Worm (Caenorhabditis elegans): ENCODE data around the gene aman-2.

aman-2 gene

ce11 chrV:11940329-11940728 is 7.3 kb upstream of the aman-2 start:
- TF ChIP-seq efl-1 (optimal IDR thresholded peaks at IDR 0.05) (no peak), efl-1 (GFP tag; optimal IDR thresholded peaks at IDR 0.05 in 1 of 2) (peak in 1 of 2 experiments; percentile 85), swsn-7 (tag; optimal IDR thresholded peaks at IDR 0.05) (no peak)

ce11 chrV:11937710-11938109 is 4.7 kb upstream of the aman-2 start, which contains the start of gene gpla-1:
TSS of gene gpla-1 (minus strand) at chrV:11937810.
- TF ChIP-seq lin-15B (tag; optimal IDR thresholded peaks at IDR 0.05) (no peak), lin-14 (GFP tag; optimal IDR thresholded peaks at IDR 0.05) (no peak), ztf-4 (tag; optimal IDR thresholded peaks at IDR 0.05) (no peak), mef-2 (tag; optimal IDR thresholded peaks at IDR 0.05) (no peak), nhr-84 (tag; optimal IDR thresholded peaks at IDR 0.05) (no peak), nhr-76 (tag; optimal IDR thresholded peaks at IDR 0.05) (no peak), nhr-90 (tag; optimal IDR thresholded peaks at IDR 0.05; ENCODE audit: poor library complexity) (no peak), mdl-1 (tag; optimal IDR thresholded peaks at IDR 0.05) (no peak), ceh-63 (GFP tag; optimal IDR thresholded peaks at IDR 0.05) (no peak)

ce11 chrV:11934848-11935247 is 1.8 kb upstream of the aman-2 start, which contains the start of gene F58H1.8:
TSS of gene F58H1.8 (plus strand) at chrV:11935148.
- TF ChIP-seq aly-2 (tag; optimal IDR thresholded peaks at IDR 0.05) (no peak), efl-1 (optimal IDR thresholded peaks at IDR 0.05) (no peak), efl-1 (GFP tag; optimal IDR thresholded peaks at IDR 0.05 in 1 of 2) (peak in 1 of 2 experiments; percentile 20)

- TF ChIP-seq nhr-47 (tag; optimal IDR thresholded peaks at IDR 0.05) = no peak
- TF ChIP-seq zip-4 (GFP tag; optimal IDR thresholded peaks at IDR 0.05) = no peak
Measured at ce11 chrV:11929046-11929590, 3.9 kb downstream of the aman-2 start, which contains the start of gene F58H1.2. TSS of gene F58H1.2 (plus strand) at chrV:11929096.

- no peak for TF ChIP-seq hpl-2 (GFP tag; optimal IDR thresholded peaks at IDR 0.05)
- peak; percentile 46 for TF ChIP-seq fkh-8 (tag; optimal IDR thresholded peaks at IDR 0.05)
- no peak for TF ChIP-seq sox-4 (tag; optimal IDR thresholded peaks at IDR 0.05)
- no peak for TF ChIP-seq mep-1 (tag; optimal IDR thresholded peaks at IDR 0.05)
- no peak for TF ChIP-seq alr-1 (tag; optimal IDR thresholded peaks at IDR 0.05; ENCODE audit: borderline replicate concordance)
- no peak for TF ChIP-seq lin-39 (tag; optimal IDR thresholded peaks at IDR 0.05)
- no peak for TF ChIP-seq lin-13 (GFP tag; optimal IDR thresholded peaks at IDR 0.05)
- no peak for TF ChIP-seq efl-1 (optimal IDR thresholded peaks at IDR 0.05)
- no peak for TF ChIP-seq efl-1 (GFP tag; optimal IDR thresholded peaks at IDR 0.05 in 1 of 2)
- peak; percentile 2 for TF ChIP-seq nhr-71 (tag; optimal IDR thresholded peaks at IDR 0.05)
- TF ChIP-seq nhr-85 (tag) = no peak
- no peak for TF ChIP-seq nhr-28 (tag; optimal IDR thresholded peaks at IDR 0.05)
- no peak for TF ChIP-seq ztf-4 (tag; optimal IDR thresholded peaks at IDR 0.05)
Measured at ce11 chrV:11927346-11927745, 5.7 kb downstream of the aman-2 start, which contains the start of gene osm-6. TSS of gene osm-6 (minus strand) at chrV:11927446.

- TF ChIP-seq efl-3 (GFP tag; optimal IDR thresholded peaks at IDR 0.05) (no peak), nhr-71 (tag; optimal IDR thresholded peaks at IDR 0.05) (peak; percentile 43), mep-1 (tag; optimal IDR thresholded peaks at IDR 0.05) (peak; percentile 51), elt-3 (tag; optimal IDR thresholded peaks at IDR 0.05) (peak in 1 of 6 experiments; percentile 71), nhr-19 (GFP tag; conservative IDR thresholded peaks at IDR 0.05) (no peak), lin-35 (GFP tag; optimal IDR thresholded peaks at IDR 0.05) (peak in 1 of 2 experiments; percentile 40), nhr-85 (tag) (peak; percentile 34), aly-2 (tag; optimal IDR thresholded peaks at IDR 0.05) (no peak), rnt-1 (tag; optimal IDR thresholded peaks at IDR 0.05) (peak; percentile 31), ztf-11 (tag; optimal IDR thresholded peaks at IDR 0.05) (no peak), mdl-1 (tag; optimal IDR thresholded peaks at IDR 0.05) (no peak), lsy-2 (tag; optimal IDR thresholded peaks at IDR 0.05) (peak; percentile 8 to 60), efl-1 (optimal IDR thresholded peaks at IDR 0.05) (no peak), efl-1 (GFP tag; optimal IDR thresholded peaks at IDR 0.05 in 1 of 2) (peak; percentile 10 to 20), isw-1 (GFP tag; IDR thresholded peaks at IDR 0.05) (no peak), unc-130 (tag; optimal IDR thresholded peaks at IDR 0.05) (no peak), blmp-1 (tag; optimal IDR thresholded peaks at IDR 0.05) (peak; percentile 56), elt-2 (tag; optimal IDR thresholded peaks at IDR 0.05) (peak; percentile 42), sup-37 (GFP tag; optimal IDR thresholded peaks at IDR 0.05) (no peak), tlp-1 (tag; optimal IDR thresholded peaks at IDR 0.05) (no peak), lin-13 (GFP tag; optimal IDR thresholded peaks at IDR 0.05) (no peak), lin-14 (GFP tag; optimal IDR thresholded peaks at IDR 0.05) (peak; percentile 67), nhr-12 (tag; optimal IDR thresholded peaks at IDR 0.05) (no peak)
Measured at ce11 chrV:11921689-11922517, 11.1 kb downstream of the aman-2 start.

All from whole organism, L1 larva.